Fruit fly (Drosophila melanogaster): ENCODE measurements around the gene CG18528.

Gene CG18528

DNA sequence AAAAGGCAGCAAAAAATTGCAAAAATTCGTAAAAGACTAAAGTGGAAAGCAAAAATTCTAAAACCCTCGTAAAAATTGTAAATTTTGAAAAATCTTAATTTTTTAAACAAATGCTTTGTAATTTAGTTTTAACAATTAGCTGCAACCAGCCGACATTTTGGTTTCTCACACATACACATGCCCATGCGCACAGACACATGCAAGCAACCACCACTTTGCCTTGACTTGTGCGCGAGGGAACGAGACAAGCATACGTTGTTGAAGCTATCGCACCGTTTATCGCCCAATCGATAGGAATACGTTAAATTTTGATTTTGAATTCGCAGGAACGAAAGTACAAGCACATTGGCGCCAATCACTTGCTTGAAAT lies 39.6 kb downstream of the CG18528 start (continued):
- TF ChIP-seq zen2 (GFP tag; IDR thresholded peaks at IDR 0.05; ENCODE audit: partially characterized antibody) (peak; percentile 57; the same call in 2 of the 3 replicates), Dref (GFP tag; IDR thresholded peaks at IDR 0.05) (peak; percentile 87), CG32767 (GFP tag; IDR thresholded peaks at IDR 0.05) (0 out of 2 replicates have a peak, but pooled peaks have one; percentile 24), inv (GFP tag; IDR thresholded peaks at IDR 0.05; ENCODE audit: partially characterized antibody) (peak; percentile 52; the same call in 1 of the 2 replicates), CG30403 (GFP tag; optimal IDR thresholded peaks at IDR 0.05) (peak; percentile 6), CG10979 (tag; optimal IDR thresholded peaks at IDR 0.05) (peak; percentile 41), CG6765 (GFP tag; optimal IDR thresholded peaks at IDR 0.05) (no peak), Opbp (GFP tag; IDR thresholded peaks at IDR 0.05; ENCODE audit: partially characterized antibody) (peak; percentile 78), gfzf (GFP tag; optimal IDR thresholded peaks at IDR 0.05) (peak; percentile 13), HLH4C (GFP tag; IDR thresholded peaks at IDR 0.05; ENCODE audit: partially characterized antibody) (peak; percentile 66), HmgZ (tag; optimal IDR thresholded peaks at IDR 0.05) (peak; percentile 25), CG16813 (GFP tag; IDR thresholded peaks at IDR 0.05; ENCODE audit: partially characterized antibody) (peak; percentile 57), CG10321 (GFP tag; IDR thresholded peaks at IDR 0.05) (peak; percentile 97), CG12659 (GFP tag; optimal IDR thresholded peaks at IDR 0.05) (peak; percentile 73), GATAe (GFP tag; conservative IDR thresholded peaks at IDR 0.05) (no peak), run (tag; optimal IDR thresholded peaks at IDR 0.05) (peak; percentile 11), E2f1 (GFP tag; IDR thresholded peaks at IDR 0.05) (no peak), ewg (GFP tag; optimal IDR thresholded peaks at IDR 0.05) (peak; percentile 99), knrl (GFP tag; IDR thresholded peaks at IDR 0.05; ENCODE audit: partially characterized antibody) (peak; percentile 63), sens (GFP tag) (peak; percentile 90), Dll (GFP tag; IDR thresholded peaks at IDR 0.05; ENCODE audit: partially characterized antibody) (peak; percentile 66; the same call in 3 of the 4 replicates), CG1832 (GFP tag; optimal IDR thresholded peaks at IDR 0.05) (peak; percentile 66), CG7745 (tag; optimal IDR thresholded peaks at IDR 0.05) (peak; percentile 35), CG17912 (GFP tag; optimal IDR thresholded peaks at IDR 0.05) (peak; percentile 25), ato (GFP tag; IDR thresholded peaks at IDR 0.05; ENCODE audit: partially characterized antibody) (peak; percentile 68), CG6272 (GFP tag; IDR thresholded peaks at IDR 0.05) (no peak), CG6791 (GFP tag; IDR thresholded peaks at IDR 0.05; ENCODE audit: partially characterized antibody) (peak; percentile 81), Ets97D (GFP tag; optimal IDR thresholded peaks at IDR 0.05) (peak; percentile 37), hkb (optimal IDR thresholded peaks at IDR 0.05) (no peak), hkb (GFP tag; IDR thresholded peaks at IDR 0.05) (peak; percentile 27; the same call in 1 of the 2 replicates), seq (GFP tag; IDR thresholded peaks at IDR 0.05) (peak; percentile 82), Rfx (GFP tag; IDR thresholded peaks at IDR 0.05) (peak; percentile 52; the same call in 1 of the 2 replicates), nau (GFP tag; optimal IDR thresholded peaks at IDR 0.05) (no peak), Hmr (GFP tag; optimal IDR thresholded peaks at IDR 0.05) (no peak), CG17829 (tag; optimal IDR thresholded peaks at IDR 0.05) (peak; percentile 28), unc-4 (GFP tag; IDR thresholded peaks at IDR 0.05; ENCODE audit: partially characterized antibody) (peak; percentile 63), Side (GFP tag; optimal IDR thresholded peaks at IDR 0.05) (peak; percentile 1), dm (GFP tag; optimal IDR thresholded peaks at IDR 0.05) (peak; percentile 28), Oaz (GFP tag; IDR thresholded peaks at IDR 0.05) (no peak), CG42726 (GFP tag; IDR thresholded peaks at IDR 0.05; ENCODE audit: partially characterized antibody) (peak; percentile 39; the same call in 1 of the 2 replicates), Adf1 (GFP tag; IDR thresholded peaks at IDR 0.05) (0 out of 2 replicates have a peak, but pooled peaks have one; percentile 13), hbn (GFP tag; IDR thresholded peaks at IDR 0.05; ENCODE audit: partially characterized antibody) (peak; percentile 50; the same call in 1 of the 2 replicates), CG16779 (GFP tag; IDR thresholded peaks at IDR 0.05) (no peak), CG9817 (tag; optimal IDR thresholded peaks at IDR 0.05) (no peak), CG7963 (GFP tag; IDR thresholded peaks at IDR 0.05; ENCODE audit: partially characterized antibody) (peak; percentile 46; the same call in 1 of the 3 replicates), org-1 (GFP tag; optimal IDR thresholded peaks at IDR 0.05) (no peak), Vsx1 (GFP tag; optimal IDR thresholded peaks at IDR 0.05) (peak; percentile 95), yki (optimal IDR thresholded peaks at IDR 0.05) (no peak), CG18619 (GFP tag; optimal IDR thresholded peaks at IDR 0.05) (no peak)

Data from whole organism, embryonic.